Fruit fly (Drosophila melanogaster) whole organism, pupa: ENCODE measurements around the gene CG18814.

Source experiments
- CG10348 ChIP-seq: fragments of 200-800 bp; sonication (Bioruptor generic); IDR thresholded peaks from 2 replicates; pipeline ENCODE4 v1.3.6; 2022; ENCODE audit warnings: missing biosample characterization, missing genetic modification characterization
- CG12605 ChIP-seq: fragments of 200-800 bp; sonication (Bioruptor generic); IDR thresholded peaks from 2 replicates; pipeline ENCODE4 v1.3.6; 2022; ENCODE audit warnings: missing biosample characterization, missing genetic modification characterization
- CG13204 ChIP-seq: fragments of 200-800 bp; sonication (Bioruptor generic); optimal IDR thresholded peaks from 2 replicates; lab custom pipeline; 2018; ENCODE audit warnings: missing biosample characterization, mild to moderate bottlenecking, missing genetic modification characterization, moderate library complexity
- CG14655 ChIP-seq: fragments of 200-800 bp; sonication (Bioruptor generic); optimal IDR thresholded peaks from 3 replicates; lab custom pipeline; 2017; ENCODE audit warnings: mild to moderate bottlenecking, missing biosample characterization, missing genetic modification reagents, missing genetic modification characterization
- CG15710 ChIP-seq: fragments of 200-800 bp; sonication (Bioruptor generic); optimal IDR thresholded peaks from 2 replicates; lab custom pipeline; 2018; ENCODE audit warnings: missing biosample characterization, mild to moderate bottlenecking, missing genetic modification characterization, moderate library complexity
- CG17806 ChIP-seq: fragments of 200-800 bp; sonication (Bioruptor generic); optimal IDR thresholded peaks from 2 replicates; lab custom pipeline; 2018; ENCODE audit warnings: missing biosample characterization, mild to moderate bottlenecking, missing genetic modification characterization, moderate library complexity
- CG32121 ChIP-seq: fragments of 200-800 bp; sonication (Bioruptor generic); IDR thresholded peaks from 2 replicates; pipeline ENCODE4 v1.3.6; 2022; ENCODE audit warnings: missing biosample characterization, missing genetic modification characterization
- CG34367 ChIP-seq: fragments of 200-800 bp; sonication (Bioruptor generic); optimal IDR thresholded peaks from 2 replicates; lab custom pipeline; 2018; ENCODE audit warnings: missing biosample characterization, mild to moderate bottlenecking, missing genetic modification characterization
- CG4496 ChIP-seq: fragments of 200-800 bp; sonication (Bioruptor generic); IDR thresholded peaks from 3 replicates; pipeline ENCODE4 v1.3.6; 2022; ENCODE audit warnings: missing biosample characterization, missing genetic modification characterization
- CG8159 ChIP-seq: fragments of 200-800 bp; sonication (Bioruptor generic); optimal IDR thresholded peaks from 3 replicates; lab custom pipeline; 2018; ENCODE audit warnings: missing biosample characterization, mild to moderate bottlenecking, missing genetic modification characterization, moderate library complexity
- CG8301 ChIP-seq: fragments of 200-800 bp; sonication (Bioruptor generic); optimal IDR thresholded peaks from 2 replicates; lab custom pipeline; 2018; ENCODE audit warnings: missing biosample characterization, mild to moderate bottlenecking, missing genetic modification characterization
- CG9948 ChIP-seq: fragments of 200-800 bp; sonication (Bioruptor generic); optimal IDR thresholded peaks from 2 replicates; lab custom pipeline; 2018; ENCODE audit warnings: missing biosample characterization, mild to moderate bottlenecking, missing genetic modification characterization, moderate library complexity
- D1 ChIP-seq: fragments of 200-800 bp; sonication (Bioruptor generic); optimal IDR thresholded peaks from 2 replicates; lab custom pipeline; 2018; ENCODE audit warnings: missing biosample characterization, mild to moderate bottlenecking, missing genetic modification characterization, moderate library complexity
- EcR ChIP-seq: fragments of 200-800 bp; sonication (Bioruptor generic); optimal IDR thresholded peaks from 3 replicates; lab custom pipeline; 2019; ENCODE audit warnings: missing biosample characterization, missing genetic modification characterization, mild to moderate bottlenecking, moderate library complexity, missing genetic modification reagents
- Ets98B ChIP-seq: fragments of 200-800 bp; sonication (Bioruptor generic); IDR thresholded peaks from 2 replicates; pipeline ENCODE4 v1.3.6; 2022; ENCODE audit warnings: missing biosample characterization, missing genetic modification characterization
- Pif1A ChIP-seq: fragments of 200-800 bp; sonication (Bioruptor generic); optimal IDR thresholded peaks from 3 replicates; lab custom pipeline; 2016; ENCODE audit warnings: missing biosample characterization, missing genetic modification characterization
- Pif1B ChIP-seq: fragments of 200-800 bp; sonication (Bioruptor generic); optimal IDR thresholded peaks from 3 replicates; lab custom pipeline; 2016; ENCODE audit warnings: missing biosample characterization, missing genetic modification characterization
- Snoo ChIP-seq: fragments of 200-800 bp; sonication (Bioruptor generic); optimal IDR thresholded peaks from 3 replicates; lab custom pipeline; 2017; ENCODE audit warnings: missing biosample characterization, mild to moderate bottlenecking, missing genetic modification characterization, inconsistent platforms
- fd96Ca ChIP-seq: fragments of 200-800 bp; sonication (Bioruptor generic); IDR thresholded peaks from 3 replicates; pipeline ENCODE4 v1.3.6; 2022; ENCODE audit warnings: missing biosample characterization, missing genetic modification characterization
- rn ChIP-seq: fragments of 200-800 bp; sonication (Bioruptor generic); IDR thresholded peaks from 2 replicates; pipeline ENCODE4 v1.3.6; 2022; ENCODE audit warnings: missing biosample characterization, missing genetic modification characterization

The CG18814 gene

DNA sequence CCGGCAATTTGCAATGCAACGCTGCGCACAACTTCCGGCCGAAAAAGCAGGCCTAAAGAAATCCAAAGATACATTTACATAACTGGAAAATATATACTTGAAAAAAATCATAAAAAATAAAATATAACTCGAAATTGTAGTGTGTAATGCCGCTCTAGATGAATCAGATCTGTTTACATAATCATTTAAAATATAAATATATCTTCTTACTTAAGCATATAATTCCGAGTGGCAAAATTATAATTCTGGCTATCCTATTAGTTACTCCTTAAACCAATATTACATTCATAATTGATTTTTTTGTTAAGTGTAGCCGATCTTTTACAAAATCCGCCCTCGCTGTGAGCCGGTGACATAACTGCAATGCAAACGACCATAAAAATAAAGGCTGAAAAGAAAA, 30.2 kb upstream of the CG18814 start:
- TF ChIP-seq Pif1B (GFP tag; lab: Kevin White, UChicago) (no peak), fd96Ca (GFP tag; lab: Robert Waterston, UW) (no peak)
- TF ChIP-seq, all 21 proteins: peak for 0

DNA sequence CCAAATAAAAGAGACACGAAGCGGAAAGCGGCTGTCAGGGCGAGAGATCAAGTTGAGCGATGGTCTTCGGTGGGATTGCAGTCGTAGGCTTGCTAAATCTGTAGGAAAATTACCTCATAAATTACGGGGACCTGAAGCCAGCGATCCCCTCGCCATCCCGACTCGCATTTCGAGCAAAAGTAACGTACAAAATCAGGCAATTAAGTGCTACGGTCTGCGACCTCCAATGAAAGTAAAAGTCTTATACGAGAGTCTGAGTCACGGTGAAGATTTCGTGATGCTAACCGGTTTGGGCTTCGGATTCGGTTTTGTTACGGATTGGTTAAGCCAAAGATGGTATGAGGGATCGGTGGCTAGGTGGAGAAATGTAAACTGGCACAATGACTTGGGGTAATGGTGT, 29.8 kb upstream of the CG18814 start:
- TF ChIP-seq CG9948 = no peak
- TF ChIP-seq Ets98B (GFP tag; lab: Robert Waterston, UW) = no peak
- TF ChIP-seq EcR (GFP tag; lab: Kevin White, UChicago) = peak; percentile 35
- no peak for TF ChIP-seq CG8301 (tag; lab: Kevin White, UChicago)
- no peak for TF ChIP-seq CG4496 (GFP tag; lab: Robert Waterston, UW)
- TF ChIP-seq CG10348 (GFP tag; lab: Robert Waterston, UW) = no peak
- TF ChIP-seq CG8159 (tag; lab: Kevin White, UChicago) = no peak
- TF ChIP-seq, all 21 proteins: peak for 1

DNA sequence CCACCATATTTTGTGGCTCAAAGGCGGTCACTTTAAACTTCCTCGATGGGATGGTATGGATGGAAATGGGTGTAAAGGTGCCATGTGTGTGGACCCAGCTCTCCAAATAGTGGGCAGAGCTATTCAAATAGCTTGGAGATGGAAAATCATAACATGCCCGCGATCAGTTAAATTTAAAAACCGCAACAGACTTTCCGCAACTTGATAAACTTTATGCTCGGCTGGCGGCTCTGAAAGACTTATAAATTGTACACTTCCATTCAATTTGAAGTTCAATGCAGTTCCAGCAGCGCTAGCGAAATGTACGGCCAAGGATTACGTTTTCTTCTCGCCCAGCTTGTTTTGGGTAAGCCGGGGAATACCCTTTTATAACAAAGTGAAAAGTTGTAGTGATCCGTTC, 23.6 kb upstream of the CG18814 start, which contains the start of gene CG33257:
Gene CG33257 (plus strand): TSS at position 301 of the 400 bp plus-strand sequence.
- TF ChIP-seq CG9948 (no peak), CG12605 (GFP tag; lab: Robert Waterston, UW) (no peak), Pif1B (GFP tag; lab: Kevin White, UChicago) (no peak), EcR (GFP tag; lab: Kevin White, UChicago) (no peak), CG17806 (tag; lab: Kevin White, UChicago) (no peak), CG34367 (tag; lab: Kevin White, UChicago) (no peak), Snoo (no peak), D1 (tag; lab: Kevin White, UChicago) (no peak), CG8301 (tag; lab: Kevin White, UChicago) (no peak), fd96Ca (GFP tag; lab: Robert Waterston, UW) (no peak), CG8159 (tag; lab: Kevin White, UChicago) (no peak), CG10348 (GFP tag; lab: Robert Waterston, UW) (no peak)

DNA sequence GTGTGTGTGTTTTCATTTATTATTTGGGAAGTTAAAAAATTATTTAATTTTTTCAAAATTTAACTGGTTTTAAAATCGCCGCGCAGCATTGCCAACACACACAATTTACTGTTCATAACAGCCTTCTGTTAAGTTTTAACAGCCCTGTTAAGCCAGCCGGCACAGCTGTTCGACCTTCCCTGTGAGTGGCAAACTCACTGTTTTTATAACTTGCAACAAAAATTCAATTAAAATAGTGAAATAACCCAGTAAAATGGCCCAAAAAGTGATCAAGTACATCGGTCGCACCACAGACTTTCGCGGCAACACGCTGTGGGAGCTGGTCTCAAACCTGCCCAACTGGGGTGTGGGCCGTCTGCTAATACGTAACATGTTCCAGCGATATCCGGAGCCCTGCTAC, 21.7 kb upstream of the CG18814 start, which contains the start of gene mRpS34:
Gene mRpS34 (plus strand): TSS at position 161 of the 400 bp plus-strand sequence.
- TF ChIP-seq CG4496 (GFP tag; lab: Robert Waterston, UW) (no peak), CG14655 (GFP tag; lab: Kevin White, UChicago) (no peak), CG32121 (GFP tag; lab: Robert Waterston, UW) (no peak), EcR (GFP tag; lab: Kevin White, UChicago) (no peak), Snoo (no peak), rn (GFP tag; lab: Robert Waterston, UW) (no peak), CG13204 (GFP tag; lab: Kevin White, UChicago) (no peak), CG15710 (tag; lab: Kevin White, UChicago) (no peak), CG8159 (tag; lab: Kevin White, UChicago) (no peak), CG10348 (GFP tag; lab: Robert Waterston, UW) (no peak), fd96Ca (GFP tag; lab: Robert Waterston, UW) (no peak)

DNA sequence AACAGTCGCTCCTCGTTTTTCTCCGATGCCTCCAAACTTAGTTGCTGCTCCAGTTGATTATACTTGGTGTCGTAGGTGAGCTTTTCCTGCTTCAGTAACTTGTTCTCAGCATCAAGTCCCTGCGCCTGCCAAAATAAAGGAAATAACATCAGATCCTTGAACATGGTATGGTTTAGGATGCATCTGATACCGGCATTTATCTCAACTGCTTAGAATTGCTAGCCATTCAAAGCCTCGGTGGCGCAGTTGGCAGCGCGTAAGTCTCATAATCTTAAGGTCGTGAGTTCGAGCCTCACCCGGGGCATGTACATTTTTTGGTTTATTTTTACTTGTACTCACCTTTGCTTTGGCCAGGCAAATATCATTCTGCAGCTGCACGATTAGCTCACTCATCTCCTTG, 19.9 kb upstream of the CG18814 start:
- TF ChIP-seq CG32121 (GFP tag; lab: Robert Waterston, UW) (no peak), CG12605 (GFP tag; lab: Robert Waterston, UW) (no peak)

- no peak for TF ChIP-seq CG32121 (GFP tag; lab: Robert Waterston, UW)
- TF ChIP-seq fd96Ca (GFP tag; lab: Robert Waterston, UW) = no peak; the same call in 2 of the 3 replicates
- no peak for TF ChIP-seq EcR (GFP tag; lab: Kevin White, UChicago)
- TF ChIP-seq CG4496 (GFP tag; lab: Robert Waterston, UW) = no peak
- no peak for TF ChIP-seq CG8301 (tag; lab: Kevin White, UChicago)
- no peak for TF ChIP-seq Ets98B (GFP tag; lab: Robert Waterston, UW)
Measured at dm6 chr3L:16351770-16352429, 17.7 kb upstream of the CG18814 start, which contains the start of the genes Golgin104 and Tcs3. Gene Golgin104, minus strand, starts transcription at chr3L:16351951. Gene Tcs3, plus strand, starts transcription at chr3L:16351991.

DNA sequence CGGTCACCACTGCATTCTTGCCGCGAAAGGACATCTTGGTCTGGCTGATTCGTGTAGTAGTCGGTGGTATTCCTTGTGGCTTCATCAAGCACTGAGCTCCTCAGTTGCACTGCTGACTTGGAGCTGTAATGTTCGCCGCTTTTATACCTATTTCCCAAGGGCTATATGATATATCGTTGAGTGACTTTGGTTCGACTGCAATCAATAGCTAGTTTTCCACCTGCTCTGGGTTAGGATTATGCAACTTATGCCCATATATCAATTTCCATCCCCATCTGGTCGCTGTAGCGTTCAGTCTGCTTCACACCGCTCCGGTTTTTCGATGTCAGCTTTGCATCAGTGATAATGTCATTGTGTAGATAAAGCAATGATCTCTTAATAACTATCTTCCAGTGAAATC, 15.4 kb upstream of the CG18814 start, which contains the start of gene Pdh:
Gene Pdh (minus strand): TSS at position 101 of the 400 bp plus-strand sequence.
- no peak for TF ChIP-seq CG13204 (GFP tag; lab: Kevin White, UChicago)
- TF ChIP-seq Snoo = no peak
- no peak for TF ChIP-seq CG8159 (tag; lab: Kevin White, UChicago)
- TF ChIP-seq CG12605 (GFP tag; lab: Robert Waterston, UW) = no peak
- no peak for TF ChIP-seq CG4496 (GFP tag; lab: Robert Waterston, UW)
- no peak for TF ChIP-seq D1 (tag; lab: Kevin White, UChicago)
- TF ChIP-seq CG15710 (tag; lab: Kevin White, UChicago) = no peak
- no peak for TF ChIP-seq fd96Ca (GFP tag; lab: Robert Waterston, UW)
- TF ChIP-seq CG14655 (GFP tag; lab: Kevin White, UChicago) = no peak
- TF ChIP-seq CG34367 (tag; lab: Kevin White, UChicago) = no peak
- TF ChIP-seq CG8301 (tag; lab: Kevin White, UChicago) = no peak
- no peak for TF ChIP-seq Pif1A (GFP tag; lab: Kevin White, UChicago)
- TF ChIP-seq CG32121 (GFP tag; lab: Robert Waterston, UW) = no peak
- TF ChIP-seq Ets98B (GFP tag; lab: Robert Waterston, UW) = no peak
- TF ChIP-seq CG10348 (GFP tag; lab: Robert Waterston, UW) = no peak
- TF ChIP-seq Pif1B (GFP tag; lab: Kevin White, UChicago) = no peak
